Worm (Caenorhabditis elegans) whole organism, L4 larva: ENCODE results near the gene vms-1.

Source experiments
- ceh-20 ChIP-seq: fragments of 200-800 bp; sonication (Bioruptor generic); IDR thresholded peaks from 2 replicates; pipeline ENCODE4 v1.3.6; 2022; ENCODE audit warnings: missing genetic modification reagents, missing genetic modification characterization, missing compliant biosample characterization
- nhr-28 ChIP-seq: fragments of 150-350 bp; optimal IDR thresholded peaks from 2 replicates; lab custom pipeline; 2014; ENCODE audit warnings: missing biosample characterization, missing genetic modification characterization
- snpc-4 ChIP-seq: fragments of 150-350 bp; optimal IDR thresholded peaks from 2 replicates; lab custom pipeline; 2014; ENCODE audit warnings: missing biosample characterization, missing genetic modification characterization
- vab-7 ChIP-seq: fragments of 200-800 bp; sonication (Bioruptor generic); IDR thresholded peaks from 2 replicates; pipeline ENCODE4 v1.3.6; 2022; ENCODE audit warnings: missing genetic modification reagents, missing genetic modification characterization, missing compliant biosample characterization

- TF ChIP-seq snpc-4 (no peak), nhr-28 (tag; lab: Kevin White, UChicago) (peak; percentile 57), vab-7 (GFP tag; lab: Robert Waterston, UW) (no peak), ceh-20 (no peak)
Observed at ce11 chrIII:8130177-8130902, 42.0 kb downstream of the vms-1 start, which contains the start of the genes rpl-21 and C14B9.10.
